Worm (Caenorhabditis elegans) whole organism, mixed stage, embryonic: ENCODE data around the gene vha-7.

Experiments
- lin-13 ChIP-seq: fragments of 150-350 bp; optimal IDR thresholded peaks from 2 replicates; lab custom pipeline; 2014; ENCODE audit warnings: missing biosample characterization, missing genetic modification characterization
- lin-32 ChIP-seq: fragments of 200-800 bp; sonication (Bioruptor generic); optimal IDR thresholded peaks from 2 replicates; lab custom pipeline; 2018; ENCODE audit warnings: mild to moderate bottlenecking, missing genetic modification characterization, missing compliant biosample characterization
- mab-5 ChIP-seq: fragments of 150-350 bp; optimal IDR thresholded peaks from 2 replicates; lab custom pipeline; 2014; ENCODE audit warnings: missing biosample characterization, missing genetic modification characterization
- pha-4 ChIP-seq: fragments of 150-350 bp; optimal IDR thresholded peaks from 2 replicates; lab custom pipeline; 2018; ENCODE audit warnings: missing biosample characterization, missing genetic modification reagents, missing genetic modification characterization
- unc-39 ChIP-seq: fragments of 150-350 bp; optimal IDR thresholded peaks from 2 replicates; lab custom pipeline; 2014; ENCODE audit warnings: missing biosample characterization, missing genetic modification characterization
- ztf-11 ChIP-seq: fragments of 150-350 bp; optimal IDR thresholded peaks from 2 replicates; lab custom pipeline; 2014; ENCODE audit warnings: missing biosample characterization, missing genetic modification characterization

- TF ChIP-seq ztf-11 (tag; lab: Kevin White, UChicago) (no peak), lin-13 (tag; lab: Kevin White, UChicago) (no peak), mab-5 (no peak), unc-39 (tag; lab: Kevin White, UChicago) (no peak), pha-4 (tag; lab: Kevin White, UChicago) (no peak), lin-32 (GFP tag; lab: Kevin White, UChicago) (no peak)
These were observed 906 bp downstream of the vha-7 start for ce11 chrIV:12640875-12641860.
